Fruit fly (Drosophila melanogaster) whole organism, embryonic: ENCODE results near the gene CG43175.

Source experiments
- Atf-2 ChIP-seq: fragments of 200-800 bp; sonication (Bioruptor generic); optimal IDR thresholded peaks from 2 replicates; lab custom pipeline; 2016; ENCODE audit warnings: missing biosample characterization, missing genetic modification characterization
- CG10267 ChIP-seq: fragments of 200-800 bp; sonication (Bioruptor generic); optimal IDR thresholded peaks from 2 replicates; lab custom pipeline; 2018; ENCODE audit warnings: missing biosample characterization, mild to moderate bottlenecking, missing genetic modification characterization, moderate library complexity
- CG10565 ChIP-seq: fragments of 200-800 bp; sonication (Bioruptor generic); optimal IDR thresholded peaks from 3 replicates; lab custom pipeline; 2016; ENCODE audit warnings: missing biosample characterization, mild to moderate bottlenecking, missing genetic modification characterization
- CG12071 ChIP-seq: fragments of 200-800 bp; sonication (Bioruptor generic); optimal IDR thresholded peaks from 3 replicates; lab custom pipeline; 2018; ENCODE audit warnings: missing biosample characterization, mild to moderate bottlenecking, missing genetic modification characterization
- CG12659 ChIP-seq: fragments of 200-800 bp; sonication (Bioruptor generic); optimal IDR thresholded peaks from 3 replicates; lab custom pipeline; 2017; ENCODE audit warnings: mild to moderate bottlenecking, missing biosample characterization, missing genetic modification reagents, missing genetic modification characterization
- CG13287 ChIP-seq: fragments of 200-800 bp; sonication (Bioruptor generic); IDR thresholded peaks from 2 replicates; pipeline ENCODE4 v1.3.6; 2022; ENCODE audit warnings: missing biosample characterization, missing genetic modification characterization; ENCODE audit not compliant: partially characterized antibody
- CG14710 ChIP-seq: fragments of 200-800 bp; sonication (Bioruptor generic); optimal IDR thresholded peaks from 3 replicates; lab custom pipeline; 2019; ENCODE audit warnings: missing biosample characterization, mild to moderate bottlenecking, missing genetic modification characterization, moderate library complexity
- CG1603 ChIP-seq: fragments of 200-800 bp; sonication (Bioruptor generic); optimal IDR thresholded peaks from 2 replicates; lab custom pipeline; 2019; ENCODE audit warnings: missing biosample characterization, mild to moderate bottlenecking, missing genetic modification characterization, moderate library complexity
- CG18262 ChIP-seq: fragments of 200-800 bp; optimal IDR thresholded peaks from 3 replicates; lab custom pipeline; 2019; ENCODE audit warnings: missing biosample characterization, mild to moderate bottlenecking, missing genetic modification characterization, moderate library complexity
- CG2116 ChIP-seq: fragments of 200-800 bp; sonication (Bioruptor generic); optimal IDR thresholded peaks from 3 replicates; lab custom pipeline; 2018; ENCODE audit warnings: missing biosample characterization, mild to moderate bottlenecking, missing genetic modification characterization
- CG2129 ChIP-seq: fragments of 200-800 bp; sonication (Bioruptor generic); IDR thresholded peaks from 2 replicates; pipeline ENCODE4 v1.3.6; 2022; ENCODE audit warnings: missing biosample characterization, missing genetic modification characterization; ENCODE audit not compliant: partially characterized antibody
- CG30020 ChIP-seq: fragments of 200-800 bp; optimal IDR thresholded peaks from 2 replicates; lab custom pipeline; 2019; ENCODE audit warnings: missing biosample characterization, mild to moderate bottlenecking, missing genetic modification characterization, moderate library complexity
- CG31441 ChIP-seq: fragments of 200-800 bp; sonication (Bioruptor generic); IDR thresholded peaks from 2 replicates; pipeline ENCODE4 v1.3.6; 2022; ENCODE audit warnings: missing biosample characterization, missing genetic modification characterization
- CG34224 ChIP-seq: fragments of 200-800 bp; sonication (Bioruptor generic); IDR thresholded peaks from 3 replicates; pipeline ENCODE4 v1.3.6; 2022; ENCODE audit warnings: missing biosample characterization, missing genetic modification characterization; ENCODE audit not compliant: partially characterized antibody
- CG42726 ChIP-seq: fragments of 200-800 bp; sonication (Bioruptor generic); IDR thresholded peaks from 2 replicates; pipeline ENCODE4 v1.3.6; 2022; ENCODE audit warnings: missing biosample characterization, missing genetic modification characterization; ENCODE audit not compliant: partially characterized antibody
- CG8290 ChIP-seq, 3 experiments: fragments of 200-800 bp; sonication (Bioruptor generic); optimal IDR thresholded peaks; 2 replicates each; lab custom pipeline; 2016 to 2019; ENCODE audit warnings: missing biosample characterization in 3 of 3, missing genetic modification characterization in 3 of 3, mild to moderate bottlenecking in 2 of 3, moderate library complexity in 1 of 3
- CG9437 ChIP-seq: fragments of 200-800 bp; sonication (Bioruptor generic); optimal IDR thresholded peaks from 2 replicates; lab custom pipeline; 2018; ENCODE audit warnings: missing biosample characterization, mild to moderate bottlenecking, missing genetic modification characterization
- CG9797 ChIP-seq: fragments of 200-800 bp; sonication (Bioruptor generic); optimal IDR thresholded peaks from 3 replicates; lab custom pipeline; 2018; ENCODE audit warnings: missing biosample characterization, mild to moderate bottlenecking, missing genetic modification characterization
- CoRest ChIP-seq: fragments of 200-800 bp; sonication (Bioruptor generic); optimal IDR thresholded peaks from 3 replicates; lab custom pipeline; 2018; ENCODE audit warnings: missing biosample characterization, mild to moderate bottlenecking, missing genetic modification characterization, moderate library complexity
- Dref ChIP-seq: fragments of 200-800 bp; sonication (Bioruptor generic); IDR thresholded peaks from 2 replicates; pipeline ENCODE4 v1.3.6; 2022; ENCODE audit warnings: missing biosample characterization, missing genetic modification characterization
- Drgx ChIP-seq: fragments of 200-800 bp; sonication (Bioruptor generic); IDR thresholded peaks from 2 replicates; pipeline ENCODE4 v1.3.6; 2022; ENCODE audit warnings: missing biosample characterization, missing genetic modification characterization
- E2f2 ChIP-seq: fragments of 200-800 bp; sonication (Bioruptor generic); IDR thresholded peaks from 2 replicates; pipeline ENCODE4 v1.3.6; 2022; ENCODE audit warnings: missing biosample characterization, missing genetic modification characterization
- GATAe ChIP-seq: fragments of 200-800 bp; sonication (Bioruptor generic); conservative IDR thresholded peaks from 2 replicates; pipeline ENCODE4 v1.3.6; 2022; ENCODE audit warnings: missing biosample characterization, missing genetic modification characterization
- H2.0 ChIP-seq: fragments of 200-800 bp; sonication (Bioruptor generic); IDR thresholded peaks from 2 replicates; pipeline ENCODE4 v1.3.6; 2022; ENCODE audit warnings: missing biosample characterization, missing genetic modification characterization
- HLH54F ChIP-seq: fragments of 200-800 bp; sonication (Bioruptor generic); optimal IDR thresholded peaks from 3 replicates; lab custom pipeline; 2016; ENCODE audit warnings: missing biosample characterization, missing genetic modification characterization
- HmgZ ChIP-seq: fragments of 200-800 bp; sonication (Bioruptor generic); optimal IDR thresholded peaks from 2 replicates; lab custom pipeline; 2018; ENCODE audit warnings: missing biosample characterization, mild to moderate bottlenecking, missing genetic modification characterization
- Hr78 ChIP-seq, 2 experiments: fragments of 200-800 bp in 1 of 2; fragments of >200 bp in 1 of 2; sonication (Bioruptor generic) in 1 of 2; optimal IDR thresholded peaks; 2 replicates each; lab custom pipeline; 2017 to 2019; ENCODE audit warnings: missing biosample characterization in 2 of 2, missing genetic modification characterization in 2 of 2, mild to moderate bottlenecking in 1 of 2, moderate library complexity in 1 of 2
- Hsf ChIP-seq: fragments of 200-800 bp; sonication (Bioruptor generic); optimal IDR thresholded peaks from 3 replicates; lab custom pipeline; 2016; ENCODE audit warnings: missing biosample characterization, missing genetic modification characterization
- Lhr ChIP-seq: fragments of 200-800 bp; sonication (Bioruptor generic); optimal IDR thresholded peaks from 3 replicates; lab custom pipeline; 2017; ENCODE audit warnings: mild to moderate bottlenecking, missing biosample characterization, missing genetic modification reagents, missing genetic modification characterization
- Med ChIP-seq: fragments of 200-800 bp; sonication (Bioruptor generic); peaks from one replicate; lab custom pipeline; 2016; ENCODE audit warnings: missing biosample characterization, missing genetic modification characterization, mild to moderate bottlenecking, inconsistent platforms, moderate library complexity
- NfI ChIP-seq: fragments of 200-800 bp; sonication (Bioruptor generic); optimal IDR thresholded peaks from 3 replicates; lab custom pipeline; 2018; ENCODE audit warnings: missing biosample characterization, mild to moderate bottlenecking, missing genetic modification characterization, moderate library complexity
- Opbp ChIP-seq: fragments of 200-800 bp; sonication (Bioruptor generic); IDR thresholded peaks from 3 replicates; pipeline ENCODE4 v1.3.6; 2022; ENCODE audit warnings: missing biosample characterization, missing genetic modification characterization; ENCODE audit not compliant: partially characterized antibody
- Side ChIP-seq: fragments of 200-800 bp; sonication (Bioruptor generic); optimal IDR thresholded peaks from 2 replicates; lab custom pipeline; 2016; ENCODE audit warnings: missing biosample characterization, missing genetic modification characterization
- bbx ChIP-seq: fragments of 200-800 bp; sonication (Bioruptor generic); IDR thresholded peaks from 2 replicates; pipeline ENCODE4 v1.3.6; 2022; ENCODE audit warnings: missing biosample characterization, missing genetic modification characterization; ENCODE audit not compliant: partially characterized antibody
- dm ChIP-seq: fragments of 200-800 bp; sonication (Bioruptor generic); optimal IDR thresholded peaks from 3 replicates; lab custom pipeline; 2016; ENCODE audit warnings: missing biosample characterization, missing genetic modification characterization
- dpn ChIP-seq, 2 experiments: fragments of 200-800 bp; sonication (Bioruptor generic); optimal IDR thresholded peaks; 3 replicates each; lab custom pipeline; 2016; ENCODE audit warnings: missing biosample characterization in 2 of 2, missing genetic modification characterization in 2 of 2
- gcm ChIP-seq: fragments of 200-800 bp; sonication (Bioruptor generic); optimal IDR thresholded peaks from 2 replicates; lab custom pipeline; 2019; ENCODE audit warnings: missing biosample characterization, mild to moderate bottlenecking, missing genetic modification characterization, moderate library complexity
- hbn ChIP-seq: fragments of 200-800 bp; sonication (Bioruptor generic); IDR thresholded peaks from 2 replicates; pipeline ENCODE4 v1.3.6; 2022; ENCODE audit warnings: missing biosample characterization, missing genetic modification characterization; ENCODE audit not compliant: partially characterized antibody
- knrl ChIP-seq: fragments of 200-800 bp; sonication (Bioruptor generic); IDR thresholded peaks from 3 replicates; pipeline ENCODE4 v1.3.6; 2022; ENCODE audit warnings: missing biosample characterization, missing genetic modification characterization; ENCODE audit not compliant: partially characterized antibody
- lbe ChIP-seq: fragments of 200-800 bp; sonication (Bioruptor generic); optimal IDR thresholded peaks from 2 replicates; lab custom pipeline; 2016; ENCODE audit warnings: missing biosample characterization, mild to moderate bottlenecking, missing genetic modification characterization
- mld ChIP-seq: fragments of 200-800 bp; sonication (Bioruptor generic); IDR thresholded peaks from 3 replicates; pipeline ENCODE4 v1.3.6; 2022; ENCODE audit warnings: missing biosample characterization, missing genetic modification characterization; ENCODE audit not compliant: partially characterized antibody
- nerfin-2 ChIP-seq: fragments of 200-800 bp; sonication (Bioruptor generic); IDR thresholded peaks from 2 replicates; pipeline ENCODE4 v1.3.6; 2022; ENCODE audit warnings: missing biosample characterization, missing genetic modification characterization; ENCODE audit not compliant: partially characterized antibody
- nmo ChIP-seq: fragments of 200-800 bp; sonication (Bioruptor generic); optimal IDR thresholded peaks from 2 replicates; lab custom pipeline; 2018; ENCODE audit warnings: missing biosample characterization, mild to moderate bottlenecking, missing genetic modification characterization, moderate library complexity
- pzg ChIP-seq: fragments of 200-800 bp; sonication (Bioruptor generic); optimal IDR thresholded peaks from 3 replicates; lab custom pipeline; 2018; ENCODE audit warnings: missing biosample characterization, mild to moderate bottlenecking, missing genetic modification characterization, moderate library complexity
- sna ChIP-seq: fragments of 200-800 bp; sonication (Bioruptor generic); IDR thresholded peaks from 2 replicates; pipeline ENCODE4 v1.3.6; 2022; ENCODE audit warnings: missing biosample characterization, missing genetic modification characterization; ENCODE audit not compliant: partially characterized antibody
- vnd ChIP-seq: fragments of 200-800 bp; sonication (Bioruptor generic); IDR thresholded peaks from 3 replicates; pipeline ENCODE4 v1.3.6; 2022; ENCODE audit warnings: missing biosample characterization, missing genetic modification characterization; ENCODE audit not compliant: partially characterized antibody
- yki ChIP-seq: fragments of >200 bp; optimal IDR thresholded peaks from 3 replicates; lab custom pipeline; 2018
- zen2 ChIP-seq: fragments of 200-800 bp; sonication (Bioruptor generic); IDR thresholded peaks from 3 replicates; pipeline ENCODE4 v1.3.6; 2022; ENCODE audit warnings: missing biosample characterization, missing genetic modification characterization; ENCODE audit not compliant: partially characterized antibody

The CG43175 gene

dm6 chr3R:17684854-17685253, 54.3 kb downstream of the CG43175 start, which contains the start of the genes CG31251 and CG31360 (continued):
- no peak for TF ChIP-seq GATAe (GFP tag; lab: Robert Waterston, UW)
- no peak for TF ChIP-seq Drgx (GFP tag; lab: Robert Waterston, UW)
- 0 out of 2 replicates have a peak, but pooled peaks have one; percentile 23 for TF ChIP-seq E2f2
- TF ChIP-seq CG2129 (GFP tag; lab: Robert Waterston, UW): peak; percentile 66
- TF ChIP-seq CG12659 (GFP tag; lab: Kevin White, UChicago): peak; percentile 51
- peak; percentile 7 for TF ChIP-seq Hsf (GFP tag; lab: Kevin White, UChicago)
- TF ChIP-seq vnd (GFP tag; lab: Robert Waterston, UW): peak; percentile 77
- peak; percentile 23 for TF ChIP-seq HmgZ (tag; lab: Kevin White, UChicago)
- no peak for TF ChIP-seq NfI
- TF ChIP-seq Lhr (GFP tag; lab: Kevin White, UChicago): no peak
- no peak for TF ChIP-seq CG9797
- TF ChIP-seq Dref (GFP tag; lab: Robert Waterston, UW): peak; percentile 64
- no peak for TF ChIP-seq CG18262 (tag; lab: Kevin White, UChicago)
- TF ChIP-seq Atf-2: no peak
- peak; percentile 82 for TF ChIP-seq nerfin-2
- TF ChIP-seq HLH54F (GFP tag; lab: Kevin White, UChicago): no peak
- TF ChIP-seq nmo: peak; percentile 25
- TF ChIP-seq CG10267: peak; percentile 34
- peak; percentile 95 for TF ChIP-seq CG34224 (GFP tag; lab: Robert Waterston, UW)
- peak; percentile 29 for TF ChIP-seq CoRest (tag; lab: Kevin White, UChicago)
- TF ChIP-seq zen2 (GFP tag; lab: Robert Waterston, UW): peak; percentile 85; the same call in 2 of the 3 replicates
- TF ChIP-seq mld (GFP tag; lab: Robert Waterston, UW): 0 out of 3 replicates have a peak, but pooled peaks have one; percentile 20
- peak; percentile 28 for TF ChIP-seq CG30020 (tag; lab: Kevin White, UChicago)
- TF ChIP-seq Med (GFP tag; lab: Kevin White, UChicago): peak; percentile 31
- TF ChIP-seq CG8290 (GFP tag; optimal IDR thresholded peaks at IDR 0.05; lab: Kevin White, UChicago): peak; percentile 15
- TF ChIP-seq CG8290 (tag; optimal IDR thresholded peaks at IDR 0.05; lab: Kevin White, UChicago): no peak
- TF ChIP-seq gcm (GFP tag; lab: Kevin White, UChicago): no peak
- no peak for TF ChIP-seq CG12071 (GFP tag; lab: Kevin White, UChicago)
- peak; percentile 32 for TF ChIP-seq CG2116 (GFP tag; lab: Kevin White, UChicago)
- TF ChIP-seq H2.0 (GFP tag; lab: Robert Waterston, UW): no peak
- no peak for TF ChIP-seq Hr78 (GFP tag; optimal IDR thresholded peaks at IDR 0.05; lab: Kevin White, UChicago)
- TF ChIP-seq bbx (GFP tag; lab: Robert Waterston, UW): peak; percentile 73
- no peak for TF ChIP-seq CG1603 (tag; lab: Kevin White, UChicago)
- TF ChIP-seq CG10565 (GFP tag; lab: Kevin White, UChicago): no peak
- TF ChIP-seq CG42726 (GFP tag; lab: Robert Waterston, UW): 0 out of 2 replicates have a peak, but pooled peaks have one; percentile 3
- peak; percentile 88 for TF ChIP-seq hbn (GFP tag; lab: Robert Waterston, UW)
- TF ChIP-seq sna: peak; percentile 91
- TF ChIP-seq CG14710 (tag; lab: Kevin White, UChicago): peak; percentile 37
- TF ChIP-seq Opbp (GFP tag; lab: Robert Waterston, UW): peak; percentile 56; the same call in 1 of the 3 replicates
- TF ChIP-seq dpn (GFP tag; optimal IDR thresholded peaks at IDR 0.05; lab: Kevin White, UChicago): no peak
- TF ChIP-seq CG9437 (GFP tag; lab: Kevin White, UChicago): peak; percentile 0
- peak; percentile 82 for TF ChIP-seq knrl
- no peak for TF ChIP-seq Side (GFP tag; lab: Kevin White, UChicago)
- no peak for TF ChIP-seq dm (GFP tag; lab: Kevin White, UChicago)
- peak; percentile 45 for TF ChIP-seq pzg (GFP tag; lab: Kevin White, UChicago)
- TF ChIP-seq lbe (GFP tag; lab: Kevin White, UChicago): peak; percentile 57
- TF ChIP-seq yki (lab: Kevin White, UChicago): no peak
- TF ChIP-seq CG13287 (GFP tag; lab: Robert Waterston, UW): peak; percentile 95
- no peak for TF ChIP-seq CG31441 (GFP tag; lab: Robert Waterston, UW)
